Worm (Caenorhabditis elegans): ENCODE measurements around the gene fbxl-5.
"Not testable (repeated sequence)": the region's sequence is repeated elsewhere in the genome, so short reads cannot be mapped to it uniquely, and the experiment has no call there.

The fbxl-5 gene

DNA sequence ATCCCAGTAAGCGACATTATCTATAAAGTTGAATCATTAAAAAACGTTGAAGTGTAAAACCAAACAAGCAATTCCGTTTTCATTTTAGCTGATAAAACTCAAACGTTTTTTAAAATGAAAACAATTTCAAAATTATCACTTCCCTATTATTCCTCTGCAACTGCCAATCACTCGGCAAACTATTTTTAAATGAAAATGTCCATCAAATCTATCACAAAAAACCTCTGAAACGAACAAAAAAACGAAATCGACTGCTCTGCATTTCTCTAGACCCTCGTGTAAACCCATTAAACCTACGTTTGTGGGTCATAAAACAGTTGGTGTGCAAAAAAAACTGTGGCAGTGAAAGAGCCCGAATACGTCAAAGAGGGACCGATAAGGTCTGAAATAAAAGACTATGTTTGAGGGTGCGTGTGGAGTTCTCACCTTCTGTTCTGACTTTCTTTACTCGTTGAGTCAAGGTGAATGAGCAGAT, at the start of gene fbxl-5:
Gene fbxl-5, plus strand, starts transcription at position 425 of the 475 bp plus-strand sequence.
- no peak for TF ChIP-seq unc-62 (GFP tag; optimal IDR thresholded peaks at IDR 0.05)

DNA sequence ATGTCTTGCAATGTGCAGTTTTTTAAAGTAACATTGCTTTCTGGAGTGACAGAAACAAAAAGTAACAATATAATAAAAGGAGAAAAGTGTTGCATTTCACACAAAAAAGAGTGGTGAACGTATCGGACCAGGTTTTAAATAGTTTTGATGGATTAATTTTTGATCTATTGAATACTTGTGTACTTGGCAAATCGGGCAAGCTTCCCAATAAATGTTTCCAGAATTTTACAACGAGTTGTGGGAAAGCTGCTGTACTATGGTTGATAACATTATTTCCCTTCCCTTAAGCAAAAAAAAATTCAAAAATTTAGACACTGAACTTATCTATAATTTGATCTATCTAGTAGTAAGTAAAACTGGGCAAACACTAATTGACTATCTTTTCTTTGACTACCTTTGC, 49.3 kb upstream of the fbxl-5 start, which contains the start of gene C12D5.10:
Gene C12D5.10, minus strand, starts transcription at position 101 of the 400 bp plus-strand sequence.
- TF ChIP-seq unc-62 (GFP tag; optimal IDR thresholded peaks at IDR 0.05) = no peak

- no peak for TF ChIP-seq unc-62 (GFP tag; optimal IDR thresholded peaks at IDR 0.05)
Measured at ce11 chrV:7696842-7697241, 45.9 kb upstream of the fbxl-5 start, which contains the start of gene ZK105.3. ZK105.3 (plus strand) TSS chrV:7697142.

DNA sequence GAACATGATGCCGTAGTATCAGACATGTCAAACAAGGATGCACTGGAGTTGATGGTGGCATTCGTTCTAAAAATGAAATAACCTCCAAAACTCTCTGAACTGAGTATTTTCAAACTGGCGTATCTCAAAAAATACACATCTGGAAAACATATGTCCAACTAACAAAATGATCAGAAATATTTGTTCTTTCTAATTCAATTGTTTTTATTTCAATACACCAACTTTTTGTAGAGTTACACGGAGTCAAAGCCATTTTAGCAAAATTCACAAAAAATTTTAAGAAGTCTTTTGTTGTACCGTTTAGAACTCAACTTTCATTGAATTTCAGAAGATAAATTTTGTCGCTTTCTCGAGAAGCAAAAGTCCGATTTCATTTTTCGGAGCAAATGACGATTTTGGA, 39.2 kb upstream of the fbxl-5 start, which contains the start of gene srsx-40:
Gene srsx-40, minus strand, starts transcription at position 101 of the 400 bp plus-strand sequence.
- TF ChIP-seq unc-62 (GFP tag; optimal IDR thresholded peaks at IDR 0.05) = not testable (repeated sequence)

DNA sequence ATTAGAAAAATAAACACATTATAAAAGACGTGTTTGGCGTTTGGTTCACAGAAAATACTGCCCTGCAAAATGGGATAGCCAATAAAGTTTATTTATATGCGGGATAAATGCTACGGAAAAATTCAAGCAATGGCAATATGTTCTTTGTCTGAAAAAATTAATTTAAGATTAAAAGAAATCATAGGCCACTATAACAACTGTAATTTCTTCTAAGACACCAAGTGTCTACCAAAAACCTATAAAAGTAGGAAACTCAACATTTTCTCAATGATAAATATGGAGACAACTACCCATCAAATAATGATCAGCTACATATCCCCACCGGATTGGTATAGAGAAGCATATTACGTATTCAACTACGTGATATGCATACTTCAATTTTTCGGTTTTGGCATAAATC, 37.4 kb upstream of the fbxl-5 start, which contains the start of gene srw-3:
Gene srw-3, plus strand, starts transcription at position 301 of the 400 bp plus-strand sequence.
- TF ChIP-seq unc-62 (GFP tag; optimal IDR thresholded peaks at IDR 0.05) = no peak

ce11 chrV:7708525-7708924, 34.2 kb upstream of the fbxl-5 start, which contains the start of gene ZK105.11:
ZK105.11 (minus strand) TSS chrV:7708625.
- no peak for TF ChIP-seq unc-62 (GFP tag; optimal IDR thresholded peaks at IDR 0.05)

DNA sequence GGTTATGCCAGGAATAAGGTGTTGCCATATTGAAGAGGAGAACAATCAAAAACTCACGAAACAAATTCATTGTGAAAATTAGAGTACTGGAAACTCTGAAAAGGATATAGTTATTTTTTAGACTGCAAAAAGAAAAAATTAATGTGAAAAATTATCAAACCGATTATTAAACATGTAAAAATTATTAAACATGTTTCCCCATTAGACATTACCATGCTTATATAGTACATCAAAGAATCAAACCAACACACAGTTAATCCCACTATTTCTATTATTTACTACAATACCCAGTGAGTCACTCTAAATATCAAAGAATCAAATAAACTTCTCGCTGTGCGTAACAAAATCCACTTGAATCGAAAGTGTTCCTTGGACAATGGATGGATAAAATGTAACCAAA, 29.6 kb upstream of the fbxl-5 start, which contains the start of gene ZK105.13:
Gene ZK105.13, minus strand, starts transcription at position 101 of the 400 bp plus-strand sequence.
- TF ChIP-seq unc-62 (GFP tag; optimal IDR thresholded peaks at IDR 0.05) = no peak

DNA sequence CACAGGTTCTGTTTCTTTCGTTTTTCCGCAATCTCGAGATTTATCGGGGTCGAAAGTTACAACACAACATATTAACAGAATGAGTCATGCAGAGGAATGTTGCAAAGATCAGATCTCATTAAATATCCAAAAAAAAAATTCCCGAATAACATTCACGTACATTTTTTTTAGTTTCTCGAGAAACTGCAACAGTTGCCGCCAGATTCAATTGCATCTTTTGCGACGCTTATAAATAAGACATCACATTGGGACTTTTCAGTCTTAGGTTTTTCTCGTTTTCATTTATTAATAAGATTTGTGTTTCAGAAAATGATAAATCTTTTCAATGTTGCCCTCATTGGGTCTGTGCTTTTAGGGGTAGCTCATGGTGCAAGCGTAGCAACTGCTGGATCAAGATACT, 29.0 kb upstream of the fbxl-5 start, which contains the start of gene ZK105.1:
Gene ZK105.1, plus strand, starts transcription at position 301 of the 400 bp plus-strand sequence.
- TF ChIP-seq unc-62 (GFP tag; optimal IDR thresholded peaks at IDR 0.05) = no peak

DNA sequence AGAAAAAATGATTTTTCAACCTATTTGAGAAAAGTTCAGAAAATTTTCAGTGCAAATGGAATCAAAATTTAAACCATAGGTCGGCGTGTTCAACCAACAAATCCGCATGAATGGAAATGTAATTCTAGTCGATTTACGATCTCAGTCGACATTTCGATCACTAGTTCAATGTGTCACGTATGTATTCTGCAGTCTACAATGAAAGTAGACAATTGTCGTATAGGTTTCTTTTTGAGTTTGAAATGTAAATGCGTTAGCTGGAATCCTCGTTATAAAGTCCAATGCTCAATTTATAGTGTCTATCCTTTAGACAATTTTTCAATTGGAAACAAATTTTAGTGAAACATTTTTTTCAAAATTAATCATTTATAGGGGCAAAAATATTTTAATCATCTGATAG, 26.7 kb upstream of the fbxl-5 start, which contains the start of gene ZK105.12:
Gene ZK105.12, minus strand, starts transcription at position 101 of the 400 bp plus-strand sequence.
- no peak for TF ChIP-seq unc-62 (GFP tag; optimal IDR thresholded peaks at IDR 0.05)

ce11 chrV:7717629-7718028, 25.1 kb upstream of the fbxl-5 start, which contains the start of gene ZK105.5:
ZK105.5 (minus strand) TSS chrV:7717729.
- no peak for TF ChIP-seq unc-62 (GFP tag; optimal IDR thresholded peaks at IDR 0.05)

DNA sequence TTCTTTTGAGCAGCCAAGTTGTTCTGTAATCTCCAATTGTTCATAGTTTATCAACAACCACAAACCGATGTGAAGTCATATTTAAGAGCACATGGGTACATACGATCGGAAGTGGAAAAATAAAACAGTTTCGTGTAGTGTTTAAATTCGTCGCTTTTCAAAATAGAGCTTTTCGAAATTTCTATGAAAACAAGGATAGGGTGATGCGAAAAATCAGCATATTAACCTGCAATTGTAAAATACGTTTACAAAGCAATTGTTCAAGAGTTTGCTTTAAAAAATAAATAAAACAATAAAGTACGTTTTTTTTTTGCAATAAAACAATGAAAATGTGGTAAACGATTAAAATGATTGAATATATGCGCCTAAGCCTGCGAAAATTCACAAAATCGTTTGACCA, 20.8 kb upstream of the fbxl-5 start, which contains the start of gene ZK105.14:
Gene ZK105.14, minus strand, starts transcription at position 101 of the 400 bp plus-strand sequence.
- TF ChIP-seq unc-62 (GFP tag; optimal IDR thresholded peaks at IDR 0.05) = no peak

DNA sequence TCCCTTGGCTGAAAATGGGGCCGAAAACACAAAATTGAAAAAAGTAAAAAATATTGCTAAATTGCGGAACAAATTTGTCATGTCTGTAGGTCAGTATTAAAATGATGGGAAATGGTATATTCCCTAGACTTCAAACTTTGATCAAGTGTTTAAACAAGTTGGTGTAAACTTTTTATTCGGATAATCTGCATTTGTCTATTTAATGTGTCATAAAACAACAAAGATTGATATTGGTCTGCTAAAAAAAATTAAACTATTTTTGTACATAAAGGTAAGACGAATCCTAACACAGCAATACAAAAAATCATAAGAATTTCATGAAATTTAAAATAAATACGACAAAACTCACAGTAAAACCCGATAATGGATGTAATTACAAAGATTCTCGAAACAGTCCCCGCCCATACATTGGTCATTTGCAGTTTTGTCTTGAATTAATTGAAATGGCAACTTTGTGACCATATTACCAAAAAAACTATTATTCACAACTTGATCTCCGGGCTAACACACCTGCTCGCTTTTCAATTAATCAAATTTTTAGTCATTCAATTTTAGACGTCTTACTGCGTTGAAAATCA, 18.7 kb upstream of the fbxl-5 start, which contains the start of the genes ZK105.6 and ZK105.8:
Gene ZK105.6, minus strand, starts transcription at position 101 of the 578 bp plus-strand sequence.
Gene ZK105.8, plus strand, starts transcription at position 528 of the 578 bp plus-strand sequence.
- no peak for TF ChIP-seq unc-62 (GFP tag; optimal IDR thresholded peaks at IDR 0.05)

DNA sequence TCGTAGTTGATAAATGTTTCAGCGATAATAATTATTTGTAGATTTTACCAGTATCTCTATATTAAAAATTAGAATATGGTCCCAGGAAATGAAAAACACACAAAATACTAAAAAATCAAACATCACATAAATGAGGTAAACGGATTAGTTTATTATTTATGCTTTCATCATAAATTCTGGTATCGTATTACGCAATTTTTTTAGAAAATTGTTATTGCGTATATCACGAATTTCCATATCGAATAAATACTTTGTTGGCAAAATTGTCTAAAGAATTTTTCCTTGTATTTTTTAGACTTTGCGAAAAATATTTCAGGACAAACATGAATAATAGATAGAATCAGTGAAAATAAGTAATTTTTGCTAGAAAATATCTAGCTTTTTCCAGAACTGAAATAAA, 16.5 kb upstream of the fbxl-5 start:
- TF ChIP-seq unc-62 (GFP tag; optimal IDR thresholded peaks at IDR 0.05) = no peak

DNA sequence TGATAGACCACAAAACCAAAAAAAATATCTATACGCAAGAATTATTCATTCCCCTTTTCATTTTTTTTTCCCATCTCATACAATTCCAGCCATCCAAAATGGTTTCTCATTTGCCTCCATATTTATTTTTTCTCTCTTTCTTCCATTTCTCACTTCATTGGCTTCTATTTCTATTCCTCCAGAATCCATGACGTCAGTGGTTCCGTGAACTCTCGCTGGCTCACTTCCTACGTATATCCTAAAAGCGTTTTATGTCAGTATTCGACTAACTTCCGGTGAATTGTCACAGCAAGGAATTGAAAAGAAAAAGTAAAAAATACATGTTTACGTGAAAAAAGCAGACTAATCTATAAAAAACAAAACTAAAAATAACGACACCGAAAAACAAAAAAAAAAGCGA, 15.8 kb upstream of the fbxl-5 start:
- TF ChIP-seq unc-62 (GFP tag; optimal IDR thresholded peaks at IDR 0.05) = no peak

- TF ChIP-seq unc-62 (GFP tag; optimal IDR thresholded peaks at IDR 0.05) = no peak
Measured at ce11 chrV:7728003-7728678, 14.6 kb upstream of the fbxl-5 start.

DNA sequence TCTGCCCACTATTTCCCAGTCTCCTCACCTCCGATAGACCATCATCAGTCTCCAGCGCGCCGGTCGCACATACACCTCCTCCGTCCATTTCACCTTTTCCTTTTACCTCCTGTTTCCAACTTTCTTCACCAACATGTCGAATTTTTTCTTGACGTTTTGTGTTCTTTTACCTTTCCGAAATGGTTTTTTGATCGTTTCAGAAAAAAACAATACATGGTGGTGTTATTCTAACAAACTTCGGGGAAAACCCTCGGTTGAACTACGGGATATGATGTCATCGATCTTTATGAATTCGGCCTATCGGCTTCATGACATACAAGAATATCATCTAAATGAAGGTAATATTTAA, 14.1 kb upstream of the fbxl-5 start, which contains the start of gene Y97E10C.1:
Gene Y97E10C.1, plus strand, starts transcription at position 201 of the 349 bp plus-strand sequence.
- TF ChIP-seq unc-62 (GFP tag; optimal IDR thresholded peaks at IDR 0.05) = no peak
